Fruit fly (Drosophila melanogaster) whole organism, embryonic: ENCODE data around the gene Polr2G.

ENCODE experiments used
- Aef1 ChIP-seq: fragments of 200-800 bp; sonication (Bioruptor generic); IDR thresholded peaks from 3 replicates; pipeline ENCODE4 v1.3.6; 2022; ENCODE audit warnings: missing biosample characterization, missing genetic modification characterization
- BEAF-32 ChIP-seq: fragments of 200-800 bp; sonication (Bioruptor generic); optimal IDR thresholded peaks from 3 replicates; lab custom pipeline; 2017; ENCODE audit warnings: missing biosample characterization, missing genetic modification characterization, mild to moderate bottlenecking, moderate library complexity, missing genetic modification reagents
- CG10274 ChIP-seq: fragments of 200-800 bp; sonication (Bioruptor generic); optimal IDR thresholded peaks from 3 replicates; lab custom pipeline; 2017; ENCODE audit warnings: missing biosample characterization, mild to moderate bottlenecking, missing genetic modification characterization
- CG13894 ChIP-seq: fragments of 200-800 bp; sonication (Bioruptor generic); optimal IDR thresholded peaks from 3 replicates; lab custom pipeline; 2018; ENCODE audit warnings: missing biosample characterization, mild to moderate bottlenecking, missing genetic modification characterization, moderate library complexity
- CG15479 ChIP-seq: fragments of 200-800 bp; sonication (Bioruptor generic); optimal IDR thresholded peaks from 3 replicates; lab custom pipeline; 2019; ENCODE audit warnings: missing biosample characterization, mild to moderate bottlenecking, missing genetic modification characterization, moderate library complexity
- CG18764 ChIP-seq: fragments of 200-800 bp; sonication (Bioruptor generic); optimal IDR thresholded peaks from 3 replicates; lab custom pipeline; 2016; ENCODE audit warnings: missing biosample characterization, missing genetic modification characterization
- CG2889 ChIP-seq: fragments of 200-800 bp; sonication (Bioruptor generic); IDR thresholded peaks from 3 replicates; pipeline ENCODE4 v1.3.6; 2022; ENCODE audit warnings: missing biosample characterization, missing genetic modification characterization
- CG30431 ChIP-seq: fragments of 200-800 bp; sonication (Bioruptor generic); optimal IDR thresholded peaks from 2 replicates; lab custom pipeline; 2017; ENCODE audit warnings: missing biosample characterization, missing genetic modification characterization
- CG31365 ChIP-seq: fragments of 200-800 bp; sonication (Bioruptor generic); optimal IDR thresholded peaks from 2 replicates; lab custom pipeline; 2018; ENCODE audit warnings: missing biosample characterization, mild to moderate bottlenecking, missing genetic modification characterization
- CG34422 ChIP-seq: fragments of 200-800 bp; sonication (Bioruptor generic); IDR thresholded peaks from 3 replicates; pipeline ENCODE4 v1.3.6; 2022; ENCODE audit warnings: missing biosample characterization, missing genetic modification characterization
- CG3726 ChIP-seq: fragments of 200-800 bp; sonication (Bioruptor generic); IDR thresholded peaks from 3 replicates; pipeline ENCODE4, ENCODE4 v1.3.6; 2022; ENCODE audit warnings: missing biosample characterization, missing genetic modification characterization
- CG4360 ChIP-seq: fragments of 200-800 bp; sonication (Bioruptor generic); IDR thresholded peaks from 2 replicates; pipeline ENCODE4 v1.3.6; 2022; ENCODE audit warnings: missing biosample characterization, missing genetic modification characterization
- CG4404 ChIP-seq: fragments of 200-800 bp; sonication (Bioruptor generic); IDR thresholded peaks from 2 replicates; pipeline ENCODE4 v1.3.6; 2022; ENCODE audit warnings: missing biosample characterization, missing genetic modification characterization
- CG9215 ChIP-seq: fragments of 200-800 bp; sonication (Bioruptor generic); IDR thresholded peaks from 2 replicates; pipeline ENCODE4 v1.3.6; 2022; ENCODE audit warnings: missing biosample characterization, missing genetic modification characterization
- CG9727 ChIP-seq: fragments of 200-800 bp; sonication (Bioruptor generic); optimal IDR thresholded peaks from 3 replicates; lab custom pipeline; 2017; ENCODE audit warnings: missing biosample characterization, mild to moderate bottlenecking, missing genetic modification characterization
- CG9932 ChIP-seq: fragments of 200-800 bp; sonication (Bioruptor generic); IDR thresholded peaks from 2 replicates; pipeline ENCODE4 v1.3.6; 2022; ENCODE audit warnings: missing biosample characterization, missing genetic modification characterization
- Dek ChIP-seq: fragments of 200-800 bp; sonication (Bioruptor generic); optimal IDR thresholded peaks from 3 replicates; lab custom pipeline; 2019; ENCODE audit warnings: missing biosample characterization, mild to moderate bottlenecking, missing genetic modification characterization, moderate library complexity
- Dll ChIP-seq: fragments of 200-800 bp; sonication (Bioruptor generic); IDR thresholded peaks from 4 replicates; pipeline ENCODE4 v1.3.6; 2022; ENCODE audit warnings: missing biosample characterization, missing genetic modification characterization; ENCODE audit not compliant: partially characterized antibody
- Eip74EF ChIP-seq, 2 experiments: fragments of 200-800 bp in 1 of 2; fragments of >200 bp in 1 of 2; sonication (Bioruptor generic) in 1 of 2; optimal IDR thresholded peaks; 2 replicates each; lab custom pipeline; 2017 to 2019; ENCODE audit warnings: missing biosample characterization in 2 of 2, missing genetic modification characterization in 2 of 2, mild to moderate bottlenecking in 1 of 2, moderate library complexity in 1 of 2
- Fer2 ChIP-seq: fragments of 200-800 bp; sonication (Bioruptor generic); optimal IDR thresholded peaks from 2 replicates; lab custom pipeline; 2018; ENCODE audit warnings: missing biosample characterization, mild to moderate bottlenecking, missing genetic modification characterization, moderate library complexity
- Gsc ChIP-seq: fragments of 200-800 bp; sonication (Bioruptor generic); IDR thresholded peaks from 2 replicates; pipeline ENCODE4 v1.3.6; 2022; ENCODE audit warnings: missing biosample characterization, missing genetic modification characterization
- Hey ChIP-seq: fragments of 200-800 bp; sonication (Bioruptor generic); optimal IDR thresholded peaks from 3 replicates; lab custom pipeline; 2018; ENCODE audit warnings: missing biosample characterization, mild to moderate bottlenecking, missing genetic modification characterization
- Hr39 ChIP-seq: fragments of >200 bp; optimal IDR thresholded peaks from 2 replicates; lab custom pipeline; 2017
- Kr ChIP-seq: fragments of 200-800 bp; sonication (Bioruptor generic); optimal IDR thresholded peaks from 2 replicates; lab custom pipeline; 2017; ENCODE audit warnings: missing biosample characterization, mild to moderate bottlenecking, missing genetic modification characterization
- NfI ChIP-seq: fragments of 200-800 bp; sonication (Bioruptor generic); optimal IDR thresholded peaks from 3 replicates; lab custom pipeline; 2018; ENCODE audit warnings: missing biosample characterization, mild to moderate bottlenecking, missing genetic modification characterization, moderate library complexity
- Oli ChIP-seq: fragments of 200-800 bp; sonication (Bioruptor generic); optimal IDR thresholded peaks from 2 replicates; lab custom pipeline; 2018; ENCODE audit warnings: missing biosample characterization, mild to moderate bottlenecking, missing genetic modification characterization, moderate library complexity
- chm ChIP-seq: fragments of 200-800 bp; sonication (Bioruptor generic); IDR thresholded peaks from 2 replicates; pipeline ENCODE4 v1.3.6; 2022; ENCODE audit warnings: missing biosample characterization, missing genetic modification characterization
- disco-r ChIP-seq: fragments of 200-800 bp; sonication (Bioruptor generic); optimal IDR thresholded peaks from 2 replicates; lab custom pipeline; 2016; ENCODE audit warnings: missing biosample characterization, missing genetic modification characterization
- dpn ChIP-seq, 2 experiments: fragments of 200-800 bp; sonication (Bioruptor generic); optimal IDR thresholded peaks; 3 replicates each; lab custom pipeline; 2016; ENCODE audit warnings: missing biosample characterization in 2 of 2, missing genetic modification characterization in 2 of 2
- fru ChIP-seq: fragments of >200 bp; optimal IDR thresholded peaks from 2 replicates; lab custom pipeline; 2017
- gsb ChIP-seq: fragments of 200-800 bp; sonication (Bioruptor generic); IDR thresholded peaks from 2 replicates; pipeline ENCODE4 v1.3.6; 2022; ENCODE audit warnings: missing biosample characterization, missing genetic modification characterization
- gt ChIP-seq: fragments of 200-800 bp; sonication (Bioruptor generic); IDR thresholded peaks from 2 replicates; pipeline ENCODE4 v1.3.6; 2022; ENCODE audit warnings: missing biosample characterization, missing genetic modification characterization
- h ChIP-seq: fragments of >200 bp; optimal IDR thresholded peaks from 2 replicates; lab custom pipeline; 2017
- hbn ChIP-seq: fragments of 200-800 bp; sonication (Bioruptor generic); IDR thresholded peaks from 2 replicates; pipeline ENCODE4 v1.3.6; 2022; ENCODE audit warnings: missing biosample characterization, missing genetic modification characterization; ENCODE audit not compliant: partially characterized antibody
- ken ChIP-seq: fragments of 200-800 bp; sonication (Bioruptor generic); IDR thresholded peaks from 3 replicates; pipeline ENCODE4 v1.3.6; 2022; ENCODE audit warnings: missing biosample characterization, missing genetic modification characterization
- lov ChIP-seq, 2 experiments: fragments of 200-800 bp in 1 of 2; fragments of >200 bp in 1 of 2; sonication (Bioruptor generic) in 1 of 2; IDR thresholded peaks in 1 of 2; optimal IDR thresholded peaks in 1 of 2; 2 replicates in 1 of 2; 3 replicates in 1 of 2; pipeline versions ENCODE4 v1.3.6 to Lab custom; 2017 to 2022; ENCODE audit warnings: missing biosample characterization in 1 of 2, missing genetic modification characterization in 1 of 2
- maf-S ChIP-seq: fragments of 200-800 bp; sonication (Bioruptor generic); optimal IDR thresholded peaks from 2 replicates; lab custom pipeline; 2016; ENCODE audit warnings: missing biosample characterization, missing genetic modification characterization
- nau ChIP-seq: fragments of 200-800 bp; sonication (Bioruptor generic); optimal IDR thresholded peaks from 3 replicates; lab custom pipeline; 2017; ENCODE audit warnings: missing biosample characterization, mild to moderate bottlenecking, missing genetic modification characterization, missing genetic modification reagents
- odd ChIP-seq: fragments of 200-800 bp; sonication (Bioruptor generic); optimal IDR thresholded peaks from 2 replicates; lab custom pipeline; 2017; ENCODE audit warnings: missing biosample characterization, mild to moderate bottlenecking, missing genetic modification characterization
- pb ChIP-seq: fragments of 200-800 bp; sonication (Bioruptor generic); optimal IDR thresholded peaks from 3 replicates; lab custom pipeline; 2016; ENCODE audit warnings: missing biosample characterization, missing genetic modification characterization
- psq ChIP-seq: fragments of 200-800 bp; sonication (Bioruptor generic); optimal IDR thresholded peaks from 2 replicates; lab custom pipeline; 2017; ENCODE audit warnings: missing biosample characterization, missing genetic modification characterization
- sens-2 ChIP-seq: fragments of 200-800 bp; sonication (Bioruptor generic); IDR thresholded peaks from 2 replicates; pipeline ENCODE4 v1.3.6; 2022; ENCODE audit warnings: missing biosample characterization, missing genetic modification characterization
- tx ChIP-seq: fragments of 200-800 bp; sonication (Bioruptor generic); optimal IDR thresholded peaks from 2 replicates; lab custom pipeline; 2016; ENCODE audit warnings: missing biosample characterization, missing genetic modification characterization
- unpg ChIP-seq: fragments of 200-800 bp; sonication (Bioruptor generic); optimal IDR thresholded peaks from 3 replicates; lab custom pipeline; 2018; ENCODE audit warnings: missing biosample characterization, mild to moderate bottlenecking, missing genetic modification characterization, moderate library complexity
- vnd ChIP-seq: fragments of 200-800 bp; sonication (Bioruptor generic); IDR thresholded peaks from 3 replicates; pipeline ENCODE4 v1.3.6; 2022; ENCODE audit warnings: missing biosample characterization, missing genetic modification characterization; ENCODE audit not compliant: partially characterized antibody
- wdn ChIP-seq: fragments of 200-800 bp; sonication (Bioruptor generic); IDR thresholded peaks from 2 replicates; pipeline ENCODE4 v1.3.6; 2022; ENCODE audit warnings: missing biosample characterization, missing genetic modification characterization
- z ChIP-seq: fragments of 200-800 bp; sonication (Bioruptor generic); IDR thresholded peaks from 3 replicates; pipeline ENCODE4 v1.3.6; 2022; ENCODE audit warnings: missing biosample characterization, missing genetic modification characterization
- zen ChIP-seq: fragments of 200-800 bp; sonication (Bioruptor generic); optimal IDR thresholded peaks from 3 replicates; lab custom pipeline; 2018; ENCODE audit warnings: missing biosample characterization, mild to moderate bottlenecking, missing genetic modification characterization, moderate library complexity
- zfh2 ChIP-seq: fragments of 200-800 bp; sonication (Bioruptor generic); optimal IDR thresholded peaks from 2 replicates; lab custom pipeline; 2016; ENCODE audit warnings: missing biosample characterization, missing genetic modification characterization

The Polr2G gene

DNA sequence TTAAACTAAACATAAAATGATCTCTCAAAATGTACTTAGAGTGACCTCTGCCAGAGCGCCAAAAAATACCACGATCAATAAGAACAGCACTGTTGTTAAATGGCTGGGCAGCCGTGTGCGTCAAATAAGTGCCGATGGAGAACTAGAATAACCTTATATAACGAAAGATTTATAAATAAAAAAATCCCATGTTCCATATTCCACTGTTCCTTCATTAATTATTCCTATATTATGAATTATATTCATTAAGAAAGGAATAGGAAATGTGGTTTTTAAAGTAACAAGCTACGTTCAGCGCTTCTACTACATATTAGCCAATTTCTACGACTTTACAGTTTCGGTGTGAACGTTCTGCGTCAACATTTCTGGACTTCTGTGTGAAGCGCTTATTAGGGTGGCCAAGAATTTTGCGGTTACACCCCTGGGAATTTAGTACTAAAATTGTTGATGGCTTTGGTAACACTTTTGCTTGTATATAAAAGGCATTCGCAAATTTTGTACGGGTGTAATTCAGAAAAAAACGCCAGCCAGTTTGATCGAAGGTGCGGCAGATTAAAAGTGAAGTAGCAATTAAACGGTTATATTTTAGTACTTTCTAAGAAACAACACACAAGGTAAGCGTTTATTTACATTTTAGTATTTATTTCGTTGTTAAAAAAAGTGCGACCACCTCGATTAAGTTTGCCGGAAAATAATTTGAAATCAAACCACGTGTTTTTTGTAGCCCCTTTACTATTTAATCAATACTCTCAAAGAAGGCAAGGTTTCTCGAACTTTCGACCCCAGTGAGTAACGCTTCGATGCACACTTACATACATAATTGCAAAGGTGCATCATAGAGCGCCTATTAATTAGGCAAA, 19.4 kb upstream of the Polr2G start, which contains the start of the genes tefu and Hsc70-4 (continued):
- TF ChIP-seq gsb (GFP tag; lab: Robert Waterston, UW): 0 out of 2 replicates have a peak, but pooled peaks have one; percentile 43
- peak; percentile 72 for TF ChIP-seq zen (tag; lab: Kevin White, UChicago)
- TF ChIP-seq wdn (GFP tag; lab: Robert Waterston, UW): peak; percentile 62; the same call in 1 of the 2 replicates
- peak; percentile 80 for TF ChIP-seq CG30431 (GFP tag; lab: Kevin White, UChicago)
- no peak for TF ChIP-seq Dll (GFP tag; lab: Robert Waterston, UW)
- peak; percentile 63; the same call in 1 of the 3 replicates for TF ChIP-seq CG2889 (GFP tag; lab: Robert Waterston, UW)
- peak; percentile 70 for TF ChIP-seq NfI (GFP tag; lab: Kevin White, UChicago)
- peak; percentile 80 for TF ChIP-seq CG34422
- TF ChIP-seq fru: no peak
- TF ChIP-seq tx (GFP tag; lab: Kevin White, UChicago): peak; percentile 60
- no peak for TF ChIP-seq vnd (GFP tag; lab: Robert Waterston, UW)
- TF ChIP-seq h: no peak
- TF ChIP-seq BEAF-32 (GFP tag; lab: Kevin White, UChicago): peak; percentile 58
- peak; percentile 75 for TF ChIP-seq Dek
- TF ChIP-seq CG4360 (GFP tag; lab: Robert Waterston, UW): no peak
- TF ChIP-seq Eip74EF (GFP tag; optimal IDR thresholded peaks at IDR 0.05; lab: Kevin White, UChicago): peak in 1 of 2 experiments; percentile 82
- TF ChIP-seq Fer2 (tag; lab: Kevin White, UChicago): peak; percentile 21
- TF ChIP-seq CG10274 (GFP tag; lab: Kevin White, UChicago): peak; percentile 23
- no peak for TF ChIP-seq disco-r (GFP tag; lab: Kevin White, UChicago)
- TF ChIP-seq pb (GFP tag; lab: Kevin White, UChicago): no peak
- TF ChIP-seq maf-S (GFP tag; lab: Kevin White, UChicago): peak; percentile 76
- no peak for TF ChIP-seq lov (optimal IDR thresholded peaks at IDR 0.05; lab: Kevin White, UChicago)
- TF ChIP-seq lov (GFP tag; IDR thresholded peaks at IDR 0.05; lab: Robert Waterston, UW): no peak; the same call in 2 of the 3 replicates
- TF ChIP-seq Hr39 (lab: Kevin White, UChicago): no peak
- peak; percentile 62 for TF ChIP-seq unpg (GFP tag; lab: Kevin White, UChicago)
- peak; percentile 90 for TF ChIP-seq CG9932 (GFP tag; lab: Robert Waterston, UW)
- TF ChIP-seq hbn (GFP tag; lab: Robert Waterston, UW): no peak
- no peak; the same call in 2 of the 3 replicates for TF ChIP-seq z
- TF ChIP-seq CG18764 (GFP tag; lab: Kevin White, UChicago): peak; percentile 67
- TF ChIP-seq gt: no peak
- peak; percentile 42; the same call in 1 of the 2 replicates for TF ChIP-seq Gsc
- TF ChIP-seq Oli (tag; lab: Kevin White, UChicago): peak; percentile 69
- TF ChIP-seq sens-2 (GFP tag; lab: Robert Waterston, UW): no peak
- peak; percentile 74 for TF ChIP-seq CG9727 (GFP tag; lab: Kevin White, UChicago)
- TF ChIP-seq psq (GFP tag; lab: Kevin White, UChicago): no peak
- TF ChIP-seq CG13894 (tag; lab: Kevin White, UChicago): peak; percentile 76
- peak; percentile 81 for TF ChIP-seq ken (GFP tag; lab: Robert Waterston, UW)
- peak; percentile 4 for TF ChIP-seq CG31365 (tag; lab: Kevin White, UChicago)
- no peak for TF ChIP-seq nau (GFP tag; lab: Kevin White, UChicago)
- TF ChIP-seq zfh2 (GFP tag; lab: Kevin White, UChicago): peak; percentile 81
- TF ChIP-seq CG3726 (GFP tag; lab: Robert Waterston, UW): peak; percentile 75; the same call in 2 of the 3 replicates
- TF ChIP-seq dpn (GFP tag; optimal IDR thresholded peaks at IDR 0.05; lab: Kevin White, UChicago): peak; percentile 79 to 83
- peak; percentile 74 for TF ChIP-seq CG4404 (GFP tag; lab: Robert Waterston, UW)
- no peak for TF ChIP-seq Hey (tag; lab: Kevin White, UChicago)
- peak; percentile 81 for TF ChIP-seq CG9215 (GFP tag; lab: Robert Waterston, UW)
- no peak for TF ChIP-seq Kr
- TF ChIP-seq CG15479 (GFP tag; lab: Kevin White, UChicago): no peak
- peak; percentile 31 for TF ChIP-seq odd (GFP tag; lab: Kevin White, UChicago)
- no peak for TF ChIP-seq chm
- peak; percentile 86 for TF ChIP-seq Aef1 (GFP tag; lab: Robert Waterston, UW)
